Fruit fly (Drosophila melanogaster) whole organism: ENCODE results near the gene Cdk1.

ENCODE experiments used
- CG8478 ChIP-seq: fragments of >200 bp; optimal IDR thresholded peaks from 2 replicates; lab custom pipeline; 2018; ENCODE audit warnings: inconsistent platforms
- Dll ChIP-seq: fragments of >200 bp; optimal IDR thresholded peaks from 2 replicates; lab custom pipeline; 2017
- EcR ChIP-seq, 2 experiments: fragments of >200 bp; optimal IDR thresholded peaks; 2 replicates each; lab custom pipeline; 2017; ENCODE audit warnings: missing biosample characterization in 2 of 2, missing genetic modification characterization in 2 of 2, missing genetic modification reagents in 2 of 2
- pan ChIP-seq: fragments of >200 bp; optimal IDR thresholded peaks from 2 replicates; lab custom pipeline; 2017
- psq ChIP-seq: fragments of >200 bp; optimal IDR thresholded peaks from 2 replicates; lab custom pipeline; 2017
- usp ChIP-seq: fragments of >200 bp; optimal IDR thresholded peaks from 2 replicates; lab custom pipeline; 2017; ENCODE audit warnings: missing biosample characterization, missing genetic modification characterization, mixed read lengths

Gene Cdk1

dm6 chr2L:10381890-10382450 is 4.1 kb downstream of the Cdk1 start, which contains the start of gene CG5096:
CG5096 (plus strand) TSS chr2L:10382263.
- TF ChIP-seq EcR (GFP tag; optimal IDR thresholded peaks at IDR 0.05; lab: Kevin White, UChicago) (no peak), CG8478 (no peak), usp (GFP tag; lab: Kevin White, UChicago) (no peak), pan (lab: Kevin White, UChicago) (no peak), Dll (lab: Kevin White, UChicago) (no peak), psq (lab: Kevin White, UChicago) (no peak)

DNA sequence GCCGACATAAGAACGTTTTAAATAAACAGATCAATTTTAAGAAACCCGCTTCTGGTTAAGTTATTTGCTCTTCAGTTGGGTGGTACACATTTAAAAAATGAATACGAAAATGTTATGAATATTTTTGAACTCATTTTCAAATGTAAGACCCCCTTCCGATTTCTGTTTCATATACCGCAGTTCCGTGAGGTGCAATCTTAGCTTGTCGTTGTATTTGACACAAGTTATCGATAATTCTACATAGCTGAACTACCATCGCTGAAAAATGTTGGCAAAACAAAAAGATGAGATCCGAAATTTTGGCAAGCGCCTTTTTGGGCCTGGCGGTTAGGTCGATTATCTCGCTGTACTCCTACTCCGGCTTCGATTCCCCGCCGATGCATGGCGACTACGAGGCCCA is 6.2 kb downstream of the Cdk1 start, which contains the start of gene gny:
Gene gny (plus strand): TSS at position 239 of the 400 bp plus-strand sequence.
- TF ChIP-seq Dll (lab: Kevin White, UChicago) (no peak), usp (GFP tag; lab: Kevin White, UChicago) (no peak), CG8478 (no peak), psq (lab: Kevin White, UChicago) (no peak), EcR (GFP tag; optimal IDR thresholded peaks at IDR 0.05; lab: Kevin White, UChicago) (no peak), pan (lab: Kevin White, UChicago) (no peak)

DNA sequence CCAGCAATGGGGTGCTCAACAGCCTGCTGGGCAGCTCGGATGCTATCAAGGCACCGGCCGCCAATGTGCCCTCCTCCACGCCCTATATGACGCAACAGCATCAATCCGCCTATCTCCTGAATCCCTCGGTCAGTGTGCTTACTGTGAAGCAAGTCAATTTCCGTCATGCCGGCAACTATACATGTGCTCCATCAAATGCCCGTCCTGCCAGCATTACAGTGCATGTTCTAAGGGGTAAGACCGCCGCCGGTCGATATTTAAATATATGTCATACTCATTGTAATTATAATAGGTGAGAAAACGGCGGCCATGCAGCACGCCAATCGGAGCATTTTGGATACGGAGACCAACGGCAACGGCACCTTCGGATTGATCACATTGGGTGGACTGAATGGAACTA is 7.4 kb downstream of the Cdk1 start:
- no peak for TF ChIP-seq pan (lab: Kevin White, UChicago)
- TF ChIP-seq CG8478, result no peak
- TF ChIP-seq EcR (GFP tag; optimal IDR thresholded peaks at IDR 0.05; lab: Kevin White, UChicago), result no peak
- no peak for TF ChIP-seq usp (GFP tag; lab: Kevin White, UChicago)
- no peak for TF ChIP-seq psq (lab: Kevin White, UChicago)
- no peak for TF ChIP-seq Dll (lab: Kevin White, UChicago)

DNA sequence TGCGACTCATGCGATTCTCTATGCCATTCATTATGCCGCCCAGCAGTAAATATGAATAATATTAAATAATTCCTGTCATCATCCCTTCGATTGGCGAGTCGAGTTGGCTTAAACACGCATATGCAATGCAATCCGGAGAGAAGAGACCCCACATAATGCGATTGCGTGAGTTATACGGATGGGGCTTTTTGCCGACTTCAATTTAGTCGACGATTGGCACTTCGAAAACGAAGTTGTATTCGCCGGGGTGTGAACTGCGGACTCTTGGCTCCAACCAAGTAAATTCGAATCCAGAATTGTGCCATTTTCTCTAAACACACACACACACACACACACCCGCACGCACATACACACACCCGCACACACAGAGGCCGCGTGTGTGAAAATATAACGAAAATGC is 9.8 kb downstream of the Cdk1 start:
- TF ChIP-seq CG8478 (no peak), EcR (GFP tag; optimal IDR thresholded peaks at IDR 0.05; lab: Kevin White, UChicago) (no peak), Dll (lab: Kevin White, UChicago) (no peak), usp (GFP tag; lab: Kevin White, UChicago) (no peak), pan (lab: Kevin White, UChicago) (peak; percentile 2), psq (lab: Kevin White, UChicago) (no peak)

DNA sequence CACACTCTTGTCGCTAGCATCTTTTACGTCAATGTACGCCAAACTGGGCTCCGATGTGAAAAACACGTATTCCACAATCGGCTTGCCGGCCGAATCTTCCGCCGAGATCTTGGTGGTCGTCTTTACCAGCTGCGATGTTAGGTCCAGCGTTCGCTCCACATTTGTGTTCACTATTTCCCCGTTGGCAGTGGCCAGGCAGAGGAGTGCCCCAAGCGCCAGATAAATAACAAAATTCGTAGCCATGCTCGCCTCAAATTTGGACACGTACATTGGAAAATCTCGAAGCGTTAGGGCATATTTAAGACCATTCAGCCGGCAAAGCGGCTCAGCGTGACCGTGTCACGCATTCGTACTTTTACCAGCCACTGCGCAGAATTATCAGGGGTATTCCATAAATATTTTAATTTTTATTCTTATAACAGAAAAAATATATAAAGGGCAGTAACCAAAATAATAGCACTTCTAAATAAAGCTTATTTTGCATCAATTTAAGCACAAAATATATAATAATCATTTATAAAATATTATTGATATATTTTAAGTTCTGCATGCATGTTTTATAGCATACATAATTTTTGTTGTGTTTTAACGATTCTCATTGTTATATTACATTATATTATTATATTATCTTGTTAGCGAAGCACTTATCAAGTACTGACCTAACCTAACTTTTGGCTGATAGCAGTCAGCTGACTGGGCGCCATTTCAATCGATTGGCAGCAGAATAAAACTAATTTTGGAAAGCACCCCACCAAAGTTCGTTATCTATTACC is 10.4 kb downstream of the Cdk1 start, which contains the start of the genes CG33303 and dpr19:
Gene CG33303 (minus strand): TSS at position 294 of the 773 bp plus-strand sequence.
Gene dpr19 (plus strand): TSS at position 705 of the 773 bp plus-strand sequence.
- TF ChIP-seq CG8478, result no peak
- TF ChIP-seq psq (lab: Kevin White, UChicago), result no peak
- no peak for TF ChIP-seq Dll (lab: Kevin White, UChicago)
- no peak for TF ChIP-seq usp (GFP tag; lab: Kevin White, UChicago)
- no peak for TF ChIP-seq EcR (GFP tag; optimal IDR thresholded peaks at IDR 0.05; lab: Kevin White, UChicago)
- peak; percentile 21 for TF ChIP-seq pan (lab: Kevin White, UChicago)

dm6 chr2L:10373605-10374269 is 12.3 kb downstream of the Cdk1 start, which contains the start of gene rho-5:
rho-5 (minus strand) TSS chr2L:10373900.
- TF ChIP-seq Dll (lab: Kevin White, UChicago) (no peak), CG8478 (no peak), pan (lab: Kevin White, UChicago) (no peak), usp (GFP tag; lab: Kevin White, UChicago) (no peak), EcR (GFP tag; optimal IDR thresholded peaks at IDR 0.05; lab: Kevin White, UChicago) (no peak), psq (lab: Kevin White, UChicago) (no peak)

dm6 chr2L:10372297-10372696 is 13.8 kb downstream of the Cdk1 start:
- TF ChIP-seq pan (lab: Kevin White, UChicago), result no peak
- TF ChIP-seq Dll (lab: Kevin White, UChicago), result no peak
- no peak for TF ChIP-seq EcR (GFP tag; optimal IDR thresholded peaks at IDR 0.05; lab: Kevin White, UChicago)

DNA sequence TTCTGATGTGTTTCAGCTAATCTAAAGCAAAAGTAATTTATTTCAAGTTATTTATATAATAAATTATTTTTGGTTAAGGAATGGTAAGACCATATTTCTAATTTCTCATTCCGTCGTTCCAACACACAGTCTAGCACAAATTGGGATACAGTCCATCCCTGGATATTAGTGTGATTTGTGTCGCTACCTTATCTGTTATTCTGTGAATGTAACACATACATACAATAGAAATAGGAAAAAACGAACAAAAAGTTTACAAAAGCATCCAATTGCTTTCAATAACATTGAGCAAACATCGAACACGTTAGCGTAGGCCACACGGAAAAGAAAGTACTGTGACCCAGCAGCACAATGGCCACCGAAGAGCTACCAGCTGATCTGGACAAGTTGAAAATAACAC is 19.5 kb downstream of the Cdk1 start, which contains the start of gene CG5056:
Gene CG5056 (plus strand): TSS at position 168 of the 400 bp plus-strand sequence.
- TF ChIP-seq psq (lab: Kevin White, UChicago) (no peak), Dll (lab: Kevin White, UChicago) (no peak), pan (lab: Kevin White, UChicago) (no peak), EcR (GFP tag; optimal IDR thresholded peaks at IDR 0.05; lab: Kevin White, UChicago) (no peak), usp (GFP tag; lab: Kevin White, UChicago) (no peak), CG8478 (no peak)

dm6 chr2L:10364229-10364628 is 21.8 kb downstream of the Cdk1 start, which contains the start of gene lft:
lft (plus strand) TSS chr2L:10364471.
- no peak for TF ChIP-seq Dll (lab: Kevin White, UChicago)
- TF ChIP-seq CG8478, result no peak
- no peak for TF ChIP-seq EcR (GFP tag; optimal IDR thresholded peaks at IDR 0.05; lab: Kevin White, UChicago)
- no peak for TF ChIP-seq usp (GFP tag; lab: Kevin White, UChicago)
- no peak for TF ChIP-seq psq (lab: Kevin White, UChicago)
- TF ChIP-seq pan (lab: Kevin White, UChicago), result no peak

DNA sequence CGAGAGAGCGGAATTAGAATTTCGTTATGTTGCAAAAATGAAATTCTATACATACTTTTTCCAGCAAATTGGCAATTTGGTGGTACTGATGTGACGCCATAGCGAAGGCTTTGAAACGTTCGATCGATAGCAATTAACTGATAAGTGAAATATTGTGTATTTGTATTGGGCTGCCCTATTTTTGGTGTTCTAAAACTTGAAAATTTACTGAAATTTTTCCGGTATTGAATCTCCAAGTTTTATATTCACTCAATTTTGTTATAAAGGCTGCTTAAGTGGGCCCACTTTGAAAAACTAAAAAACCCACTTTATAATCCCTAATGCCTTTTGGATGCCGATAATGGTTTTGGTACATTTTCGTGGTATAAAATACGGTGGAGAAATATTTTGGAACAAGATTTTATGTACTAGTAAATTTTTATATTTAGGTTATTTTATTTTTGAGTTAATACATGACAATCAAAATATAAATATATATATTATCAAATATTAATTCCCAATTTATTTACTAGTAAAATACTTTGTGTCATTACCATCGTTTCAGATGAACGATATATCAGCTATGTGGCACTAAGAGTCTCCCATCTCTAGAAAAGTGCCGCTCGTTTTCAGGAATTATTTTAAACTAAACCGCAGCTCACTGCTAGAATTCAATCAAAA is 23.5 kb downstream of the Cdk1 start, which contains the start of the genes Cand1 and pim:
Gene Cand1 (minus strand): TSS at position 300 of the 660 bp plus-strand sequence.
Gene pim (plus strand): TSS at position 582 of the 660 bp plus-strand sequence.
- TF ChIP-seq EcR (GFP tag; optimal IDR thresholded peaks at IDR 0.05; lab: Kevin White, UChicago) (no peak), psq (lab: Kevin White, UChicago) (no peak), CG8478 (no peak), usp (GFP tag; lab: Kevin White, UChicago) (no peak), Dll (lab: Kevin White, UChicago) (no peak), pan (lab: Kevin White, UChicago) (no peak)
